Fruit fly (Drosophila melanogaster): ENCODE data around the gene CG17122.

Gene CG17122

dm6 chr3L:20296797-20297196 is 21.7 kb upstream of the CG17122 start, which contains the start of gene FRG1 (continued):
- TF ChIP-seq CG6272 (GFP tag; IDR thresholded peaks at IDR 0.05) (no peak), Sox102F (GFP tag; optimal IDR thresholded peaks at IDR 0.05) (no peak), Opbp (GFP tag; IDR thresholded peaks at IDR 0.05; ENCODE audit: partially characterized antibody) (peak; percentile 77; the same call in 2 of the 3 replicates), schlank (tag; optimal IDR thresholded peaks at IDR 0.05) (no peak), pb (GFP tag; optimal IDR thresholded peaks at IDR 0.05) (no peak), CG3726 (GFP tag; IDR thresholded peaks at IDR 0.05) (no peak), CG8281 (tag; optimal IDR thresholded peaks at IDR 0.05) (no peak), CG3838 (GFP tag; optimal IDR thresholded peaks at IDR 0.05) (peak; percentile 95), bigmax (GFP tag; optimal IDR thresholded peaks at IDR 0.05) (no peak), TFAM (GFP tag; optimal IDR thresholded peaks at IDR 0.05) (no peak), Nf-YB (GFP tag; optimal IDR thresholded peaks at IDR 0.05) (no peak), Atf-2 (GFP tag; optimal IDR thresholded peaks at IDR 0.05) (no peak), pnt (GFP tag; optimal IDR thresholded peaks at IDR 0.05) (no peak), prd (optimal IDR thresholded peaks at IDR 0.05) (no peak), prd (GFP tag; IDR thresholded peaks at IDR 0.05) (no peak), BEAF-32 (GFP tag; optimal IDR thresholded peaks at IDR 0.05) (peak; percentile 78), CG11093 (GFP tag; IDR thresholded peaks at IDR 0.05) (no peak), hth (optimal IDR thresholded peaks at IDR 0.05) (no peak), dmrt99B (tag; optimal IDR thresholded peaks at IDR 0.05) (no peak), jigr1 (GFP tag; IDR thresholded peaks at IDR 0.05) (no peak), CG10654 (GFP tag; optimal IDR thresholded peaks at IDR 0.05) (no peak), CG6791 (GFP tag; IDR thresholded peaks at IDR 0.05; ENCODE audit: partially characterized antibody) (peak; percentile 82), grau (tag; optimal IDR thresholded peaks at IDR 0.05) (peak; percentile 7), trh (GFP tag; optimal IDR thresholded peaks at IDR 0.05) (no peak), nom (GFP tag; optimal IDR thresholded peaks at IDR 0.05) (no peak), exex (tag; optimal IDR thresholded peaks at IDR 0.05) (no peak), zfh2 (GFP tag; optimal IDR thresholded peaks at IDR 0.05) (no peak), Spps (tag; optimal IDR thresholded peaks at IDR 0.05) (no peak), CrebB (tag; optimal IDR thresholded peaks at IDR 0.05) (no peak), ssp (GFP tag; IDR thresholded peaks at IDR 0.05) (no peak), hb (GFP tag; IDR thresholded peaks at IDR 0.05; ENCODE audit: partially characterized antibody) (no peak), NfI (GFP tag; optimal IDR thresholded peaks at IDR 0.05) (no peak), CG3407 (GFP tag; optimal IDR thresholded peaks at IDR 0.05) (no peak), NC2β (GFP tag; optimal IDR thresholded peaks at IDR 0.05) (no peak), sna (GFP tag; IDR thresholded peaks at IDR 0.05; ENCODE audit: partially characterized antibody) (peak; percentile 61; the same call in 1 of the 2 replicates), CG15696 (tag; optimal IDR thresholded peaks at IDR 0.05) (no peak), CG4854 (GFP tag; optimal IDR thresholded peaks at IDR 0.05) (no peak), zfh1 (GFP tag; IDR thresholded peaks at IDR 0.05) (no peak), bowl (GFP tag; IDR thresholded peaks at IDR 0.05) (no peak), CG2678 (tag; optimal IDR thresholded peaks at IDR 0.05) (no peak), insv (GFP tag; optimal IDR thresholded peaks at IDR 0.05) (no peak), CG17912 (GFP tag; optimal IDR thresholded peaks at IDR 0.05) (no peak), CG10267 (tag; optimal IDR thresholded peaks at IDR 0.05) (peak; percentile 23), CG18764 (GFP tag; optimal IDR thresholded peaks at IDR 0.05) (no peak), CG2202 (tag; optimal IDR thresholded peaks at IDR 0.05) (no peak), Eip74EF (GFP tag; optimal IDR thresholded peaks at IDR 0.05) (no peak), CG9609 (GFP tag; optimal IDR thresholded peaks at IDR 0.05) (no peak), CG13296 (GFP tag; optimal IDR thresholded peaks at IDR 0.05) (no peak), E2f2 (GFP tag; IDR thresholded peaks at IDR 0.05) (peak; percentile 68), CG14441 (GFP tag; IDR thresholded peaks at IDR 0.05) (no peak), Atf3 (GFP tag; optimal IDR thresholded peaks at IDR 0.05) (no peak), Myb (GFP tag; optimal IDR thresholded peaks at IDR 0.05) (peak; percentile 7)

Data from whole organism, embryonic.